Fruit fly (Drosophila melanogaster) whole organism, embryonic: ENCODE results near the gene ssp3.

ENCODE experiments used
- B-H2 ChIP-seq: fragments of 200-800 bp; sonication (Bioruptor generic); optimal IDR thresholded peaks from 2 replicates; lab custom pipeline; 2018; ENCODE audit warnings: missing biosample characterization, mild to moderate bottlenecking, missing genetic modification characterization
- BEAF-32 ChIP-seq: fragments of 200-800 bp; sonication (Bioruptor generic); optimal IDR thresholded peaks from 3 replicates; lab custom pipeline; 2017; ENCODE audit warnings: missing biosample characterization, missing genetic modification characterization, mild to moderate bottlenecking, moderate library complexity, missing genetic modification reagents
- Blimp-1 ChIP-seq: fragments of 200-800 bp; sonication (Bioruptor generic); optimal IDR thresholded peaks from 3 replicates; lab custom pipeline; 2018; ENCODE audit warnings: missing biosample characterization, missing genetic modification characterization, mild to moderate bottlenecking, moderate library complexity, missing genetic modification reagents
- CG10979 ChIP-seq: fragments of 200-800 bp; sonication (Bioruptor generic); optimal IDR thresholded peaks from 2 replicates; lab custom pipeline; 2018; ENCODE audit warnings: missing biosample characterization, mild to moderate bottlenecking, missing genetic modification characterization, moderate library complexity
- CG11504 ChIP-seq: fragments of 200-800 bp; sonication (Bioruptor generic); optimal IDR thresholded peaks from 3 replicates; lab custom pipeline; 2019; ENCODE audit warnings: missing biosample characterization, mild to moderate bottlenecking, missing genetic modification characterization, moderate library complexity
- CG1233 ChIP-seq: fragments of 200-800 bp; sonication (Bioruptor generic); optimal IDR thresholded peaks from 4 replicates; lab custom pipeline; 2018; ENCODE audit warnings: missing biosample characterization, mild to moderate bottlenecking, missing genetic modification characterization
- CG15479 ChIP-seq: fragments of 200-800 bp; sonication (Bioruptor generic); optimal IDR thresholded peaks from 3 replicates; lab custom pipeline; 2019; ENCODE audit warnings: missing biosample characterization, mild to moderate bottlenecking, missing genetic modification characterization, moderate library complexity
- CG16779 ChIP-seq: fragments of 200-800 bp; sonication (Bioruptor generic); IDR thresholded peaks from 2 replicates; pipeline ENCODE4 v1.3.6; 2022; ENCODE audit warnings: missing biosample characterization, missing genetic modification characterization
- CG17568 ChIP-seq: fragments of 200-800 bp; sonication (Bioruptor generic); optimal IDR thresholded peaks from 2 replicates; lab custom pipeline; 2018; ENCODE audit warnings: missing biosample characterization, mild to moderate bottlenecking, missing genetic modification characterization, moderate library complexity
- CG2120 ChIP-seq: fragments of 200-800 bp; sonication (Bioruptor generic); optimal IDR thresholded peaks from 3 replicates; lab custom pipeline; 2016; ENCODE audit warnings: missing biosample characterization, missing genetic modification characterization
- CG30403 ChIP-seq: fragments of 200-800 bp; sonication (Bioruptor generic); optimal IDR thresholded peaks from 3 replicates; lab custom pipeline; 2016; ENCODE audit warnings: missing biosample characterization, missing genetic modification characterization
- CG4424 ChIP-seq: fragments of 200-800 bp; sonication (Bioruptor generic); optimal IDR thresholded peaks from 3 replicates; lab custom pipeline; 2016; ENCODE audit warnings: missing biosample characterization, missing genetic modification characterization
- CG4617 ChIP-seq: fragments of 200-800 bp; sonication (Bioruptor generic); optimal IDR thresholded peaks from 3 replicates; lab custom pipeline; 2016; ENCODE audit warnings: missing biosample characterization, missing genetic modification characterization, borderline replicate concordance
- CG6689 ChIP-seq: fragments of 200-800 bp; sonication (Bioruptor generic); IDR thresholded peaks from 2 replicates; pipeline ENCODE4 v1.3.6; 2022; ENCODE audit warnings: missing biosample characterization, missing genetic modification characterization
- CG8944 ChIP-seq: fragments of 200-800 bp; sonication (Bioruptor generic); optimal IDR thresholded peaks from 3 replicates; lab custom pipeline; 2016; ENCODE audit warnings: missing biosample characterization, missing genetic modification characterization
- CG9437 ChIP-seq: fragments of 200-800 bp; sonication (Bioruptor generic); optimal IDR thresholded peaks from 2 replicates; lab custom pipeline; 2018; ENCODE audit warnings: missing biosample characterization, mild to moderate bottlenecking, missing genetic modification characterization
- CG9817 ChIP-seq: fragments of 200-800 bp; sonication (Bioruptor generic); optimal IDR thresholded peaks from 2 replicates; lab custom pipeline; 2018; ENCODE audit warnings: missing biosample characterization, mild to moderate bottlenecking, missing genetic modification characterization, moderate library complexity
- CG9932 ChIP-seq: fragments of 200-800 bp; sonication (Bioruptor generic); IDR thresholded peaks from 2 replicates; pipeline ENCODE4 v1.3.6; 2022; ENCODE audit warnings: missing biosample characterization, missing genetic modification characterization
- CoRest ChIP-seq: fragments of 200-800 bp; sonication (Bioruptor generic); optimal IDR thresholded peaks from 3 replicates; lab custom pipeline; 2018; ENCODE audit warnings: missing biosample characterization, mild to moderate bottlenecking, missing genetic modification characterization, moderate library complexity
- Dip2 ChIP-seq: fragments of 200-800 bp; sonication (Bioruptor generic); IDR thresholded peaks from 2 replicates; pipeline ENCODE4 v1.3.6; 2022; ENCODE audit warnings: missing biosample characterization, missing genetic modification characterization
- Eip74EF ChIP-seq, 2 experiments: fragments of 200-800 bp in 1 of 2; fragments of >200 bp in 1 of 2; sonication (Bioruptor generic) in 1 of 2; optimal IDR thresholded peaks; 2 replicates each; lab custom pipeline; 2017 to 2019; ENCODE audit warnings: missing biosample characterization in 2 of 2, missing genetic modification characterization in 2 of 2, mild to moderate bottlenecking in 1 of 2, moderate library complexity in 1 of 2
- HLH4C ChIP-seq: fragments of 200-800 bp; sonication (Bioruptor generic); IDR thresholded peaks from 3 replicates; pipeline ENCODE4 v1.3.6; 2022; ENCODE audit warnings: missing biosample characterization, missing genetic modification characterization; ENCODE audit not compliant: partially characterized antibody
- Hr78 ChIP-seq, 2 experiments: fragments of 200-800 bp in 1 of 2; fragments of >200 bp in 1 of 2; sonication (Bioruptor generic) in 1 of 2; optimal IDR thresholded peaks; 2 replicates each; lab custom pipeline; 2017 to 2019; ENCODE audit warnings: missing biosample characterization in 2 of 2, missing genetic modification characterization in 2 of 2, mild to moderate bottlenecking in 1 of 2, moderate library complexity in 1 of 2
- Mad ChIP-seq: fragments of 200-800 bp; sonication (Bioruptor generic); optimal IDR thresholded peaks from 2 replicates; lab custom pipeline; 2016; ENCODE audit warnings: missing biosample characterization, missing genetic modification characterization
- Sin3A ChIP-seq: fragments of >200 bp; optimal IDR thresholded peaks from 2 replicates; lab custom pipeline; 2018
- Sox102F ChIP-seq: fragments of 200-800 bp; sonication (Bioruptor generic); optimal IDR thresholded peaks from 2 replicates; lab custom pipeline; 2018; ENCODE audit warnings: missing biosample characterization, mild to moderate bottlenecking, missing genetic modification characterization, moderate library complexity
- Trl ChIP-seq, 3 experiments: fragments of >200 bp in 2 of 3; fragments of 200-800 bp in 1 of 3; sonication (Bioruptor generic) in 1 of 3; optimal IDR thresholded peaks; 2 replicates in 1 of 3; 3 replicates in 2 of 3; lab custom pipeline; 2016 to 2017; ENCODE audit warnings: missing biosample characterization in 1 of 3, missing genetic modification characterization in 1 of 3
- Vsx1 ChIP-seq: fragments of 200-800 bp; sonication (Bioruptor generic); optimal IDR thresholded peaks from 2 replicates; lab custom pipeline; 2017; ENCODE audit warnings: missing biosample characterization, mild to moderate bottlenecking, missing genetic modification characterization, missing genetic modification reagents
- aop ChIP-seq: fragments of 200-800 bp; sonication (Bioruptor generic); IDR thresholded peaks from 2 replicates; pipeline ENCODE4 v1.3.6; 2022; ENCODE audit warnings: missing biosample characterization, missing genetic modification characterization
- btn ChIP-seq: fragments of 200-800 bp; sonication (Bioruptor generic); optimal IDR thresholded peaks from 2 replicates; lab custom pipeline; 2016; ENCODE audit warnings: missing biosample characterization, missing genetic modification characterization
- croc ChIP-seq: fragments of 200-800 bp; sonication (Bioruptor generic); conservative IDR thresholded peaks from 3 replicates; pipeline ENCODE4 v1.3.6; 2022; ENCODE audit warnings: missing biosample characterization, missing genetic modification characterization
- dimm ChIP-seq: fragments of 200-800 bp; sonication (Bioruptor generic); IDR thresholded peaks from 2 replicates; pipeline ENCODE4 v1.3.6; 2022; ENCODE audit warnings: missing biosample characterization, missing genetic modification characterization
- emc ChIP-seq: fragments of 200-800 bp; sonication (Bioruptor generic); optimal IDR thresholded peaks from 2 replicates; lab custom pipeline; 2016; ENCODE audit warnings: missing biosample characterization, missing genetic modification characterization
- esg ChIP-seq: fragments of 200-800 bp; sonication (Bioruptor generic); conservative IDR thresholded peaks from 2 replicates; pipeline ENCODE4 v1.3.6; 2022; ENCODE audit warnings: missing biosample characterization, missing genetic modification characterization
- fru ChIP-seq: fragments of >200 bp; optimal IDR thresholded peaks from 2 replicates; lab custom pipeline; 2017
- hkb ChIP-seq, 2 experiments: fragments of 200-800 bp in 1 of 2; fragments of >200 bp in 1 of 2; sonication (Bioruptor generic) in 1 of 2; IDR thresholded peaks in 1 of 2; optimal IDR thresholded peaks in 1 of 2; 2 replicates each; pipeline versions ENCODE4 v1.3.6 to Lab custom; 2017 to 2022; ENCODE audit warnings: missing biosample characterization in 1 of 2, missing genetic modification characterization in 1 of 2
- hth ChIP-seq: fragments of >200 bp; optimal IDR thresholded peaks from 2 replicates; lab custom pipeline; 2017; ENCODE audit warnings: inconsistent platforms
- kni ChIP-seq: fragments of 200-800 bp; sonication (Bioruptor generic); optimal IDR thresholded peaks from 3 replicates; lab custom pipeline; 2017; ENCODE audit warnings: mild to moderate bottlenecking, missing biosample characterization, missing genetic modification reagents, missing genetic modification characterization
- mirr ChIP-seq: fragments of 200-800 bp; sonication (Bioruptor generic); optimal IDR thresholded peaks from 3 replicates; lab custom pipeline; 2018; ENCODE audit warnings: missing biosample characterization, mild to moderate bottlenecking, missing genetic modification characterization
- odd ChIP-seq: fragments of 200-800 bp; sonication (Bioruptor generic); optimal IDR thresholded peaks from 2 replicates; lab custom pipeline; 2017; ENCODE audit warnings: missing biosample characterization, mild to moderate bottlenecking, missing genetic modification characterization
- pita ChIP-seq: fragments of 200-800 bp; sonication (Bioruptor generic); optimal IDR thresholded peaks from 2 replicates; lab custom pipeline; 2017; ENCODE audit warnings: missing biosample characterization, mild to moderate bottlenecking, missing genetic modification characterization
- scrt ChIP-seq: fragments of 200-800 bp; sonication (Bioruptor generic); optimal IDR thresholded peaks from 2 replicates; lab custom pipeline; 2018; ENCODE audit warnings: missing biosample characterization, mild to moderate bottlenecking, missing genetic modification characterization, moderate library complexity
- tgo ChIP-seq: fragments of 200-800 bp; sonication (Bioruptor generic); IDR thresholded peaks from 3 replicates; pipeline ENCODE4 v1.3.6; 2022; ENCODE audit warnings: missing biosample characterization, missing genetic modification characterization
- wdn ChIP-seq: fragments of 200-800 bp; sonication (Bioruptor generic); IDR thresholded peaks from 2 replicates; pipeline ENCODE4 v1.3.6; 2022; ENCODE audit warnings: missing biosample characterization, missing genetic modification characterization
- wek ChIP-seq: fragments of 200-800 bp; sonication (Bioruptor generic); optimal IDR thresholded peaks from 3 replicates; lab custom pipeline; 2018; ENCODE audit warnings: missing biosample characterization, mild to moderate bottlenecking, missing genetic modification characterization, moderate library complexity
- wor ChIP-seq: fragments of 200-800 bp; sonication (Bioruptor generic); IDR thresholded peaks from 2 replicates; pipeline ENCODE4 v1.3.6; 2022; ENCODE audit warnings: missing biosample characterization, missing genetic modification characterization
- zen ChIP-seq: fragments of 200-800 bp; sonication (Bioruptor generic); optimal IDR thresholded peaks from 3 replicates; lab custom pipeline; 2018; ENCODE audit warnings: missing biosample characterization, mild to moderate bottlenecking, missing genetic modification characterization, moderate library complexity
- zen2 ChIP-seq: fragments of 200-800 bp; sonication (Bioruptor generic); IDR thresholded peaks from 3 replicates; pipeline ENCODE4 v1.3.6; 2022; ENCODE audit warnings: missing biosample characterization, missing genetic modification characterization; ENCODE audit not compliant: partially characterized antibody

Gene ssp3

DNA sequence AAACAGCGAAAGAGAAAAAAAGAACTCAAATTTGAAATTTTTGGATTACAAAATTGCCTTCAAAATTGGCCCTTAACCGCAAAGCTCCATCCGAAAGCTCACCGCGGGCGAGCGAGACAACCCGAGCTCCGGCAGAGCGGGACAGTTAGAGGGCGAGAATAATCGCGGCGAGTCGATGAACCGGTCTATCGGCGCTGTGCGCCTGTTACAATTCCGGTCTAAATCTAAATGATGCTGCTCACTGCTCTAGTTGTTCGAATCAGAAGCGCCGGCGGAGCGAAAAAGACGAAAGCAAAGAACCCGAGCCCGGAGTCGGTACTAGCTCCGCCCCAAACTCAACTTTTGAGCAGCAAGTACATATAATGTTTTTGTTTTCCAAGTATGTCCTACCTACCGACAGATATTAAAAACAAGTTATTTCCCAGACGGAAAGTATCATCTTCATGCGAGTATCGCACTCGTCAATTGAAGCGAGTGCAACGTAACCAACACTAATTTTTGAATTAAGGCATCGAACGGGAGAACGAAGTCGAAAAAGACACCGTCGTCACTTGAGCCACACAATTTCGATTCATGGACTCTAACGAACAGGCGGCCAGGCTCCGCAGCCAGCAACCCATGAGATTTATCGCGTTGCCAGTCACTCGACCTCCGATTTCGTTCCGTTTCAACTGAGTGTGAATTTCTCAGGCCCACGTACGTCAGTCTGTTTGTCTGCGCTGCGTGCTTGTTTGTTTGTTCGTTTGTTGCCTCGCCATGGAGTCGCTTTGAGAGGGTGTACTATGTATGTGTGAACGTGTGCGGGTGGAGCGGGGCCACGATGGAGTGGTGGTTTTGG lies 634 bp upstream of the ssp3 start (continued):
- TF ChIP-seq CG17568 (peak; percentile 14), Vsx1 (GFP tag; lab: Kevin White, UChicago) (no peak), CG16779 (no peak), CG8944 (no peak), CG10979 (tag; lab: Kevin White, UChicago) (no peak), Sox102F (GFP tag; lab: Kevin White, UChicago) (no peak), Dip2 (GFP tag; lab: Robert Waterston, UW) (no peak), CG9817 (tag; lab: Kevin White, UChicago) (no peak), CG9932 (GFP tag; lab: Robert Waterston, UW) (no peak), CG6689 (no peak), wdn (GFP tag; lab: Robert Waterston, UW) (no peak), CG11504 (tag; lab: Kevin White, UChicago) (peak; percentile 27), wor (GFP tag; lab: Robert Waterston, UW) (no peak), CG4424 (GFP tag; lab: Kevin White, UChicago) (no peak), scrt (no peak), Hr78 (GFP tag; optimal IDR thresholded peaks at IDR 0.05; lab: Kevin White, UChicago) (peak in 1 of 2 experiments; percentile 85), CG2120 (no peak), zen2 (GFP tag; lab: Robert Waterston, UW) (no peak), odd (GFP tag; lab: Kevin White, UChicago) (peak; percentile 4), Eip74EF (GFP tag; optimal IDR thresholded peaks at IDR 0.05; lab: Kevin White, UChicago) (peak in 1 of 2 experiments; percentile 10), CG15479 (GFP tag; lab: Kevin White, UChicago) (no peak), Trl (optimal IDR thresholded peaks at IDR 0.05; lab: Kevin White, UChicago) (no peak), Trl (GFP tag; optimal IDR thresholded peaks at IDR 0.05; lab: Kevin White, UChicago) (no peak), hth (no peak), hkb (optimal IDR thresholded peaks at IDR 0.05; lab: Kevin White, UChicago) (no peak), hkb (GFP tag; IDR thresholded peaks at IDR 0.05; lab: Robert Waterston, UW) (no peak), tgo (GFP tag; lab: Robert Waterston, UW) (no peak), pita (no peak), emc (GFP tag; lab: Kevin White, UChicago) (no peak), fru (lab: Kevin White, UChicago) (no peak), dimm (GFP tag; lab: Robert Waterston, UW) (no peak), CG9437 (GFP tag; lab: Kevin White, UChicago) (no peak), mirr (GFP tag; lab: Kevin White, UChicago) (peak; percentile 34), CG4617 (no peak), CG1233 (no peak), CoRest (tag; lab: Kevin White, UChicago) (peak; percentile 52), zen (tag; lab: Kevin White, UChicago) (no peak), CG30403 (no peak), Sin3A (lab: Kevin White, UChicago) (peak; percentile 36), kni (peak; percentile 100), aop (GFP tag; lab: Robert Waterston, UW) (no peak), esg (GFP tag; lab: Robert Waterston, UW) (no peak), btn (no peak), B-H2 (GFP tag; lab: Kevin White, UChicago) (peak; percentile 43), Blimp-1 (GFP tag; lab: Kevin White, UChicago) (no peak), HLH4C (GFP tag; lab: Robert Waterston, UW) (no peak), Mad (GFP tag; lab: Kevin White, UChicago) (no peak), BEAF-32 (GFP tag; lab: Kevin White, UChicago) (peak; percentile 70), wek (GFP tag; lab: Kevin White, UChicago) (peak; percentile 35), croc (GFP tag; lab: Robert Waterston, UW) (no peak)
